Fruit fly (Drosophila melanogaster): ENCODE measurements around the gene CG13082.

CG13082 gene

DNA sequence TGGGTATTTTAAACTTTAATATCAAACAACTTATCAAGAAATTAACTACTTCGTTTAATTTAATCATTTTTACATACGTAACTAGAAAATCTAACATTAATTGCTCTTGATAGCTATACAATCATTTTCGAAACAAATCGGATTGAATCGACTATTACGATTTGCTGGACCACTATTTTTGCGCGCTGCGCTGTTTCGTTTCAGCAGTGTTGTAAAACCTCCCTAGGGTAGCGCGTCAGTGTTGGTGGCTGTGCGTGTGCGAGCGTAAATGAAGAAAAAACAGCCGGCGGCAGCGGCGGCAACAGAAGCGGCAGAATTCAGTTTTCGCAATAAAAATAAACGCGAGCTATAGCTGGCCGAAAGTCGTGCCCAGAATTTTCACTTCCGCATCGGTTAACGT lies 5.0 kb upstream of the CG13082 start, which contains the start of gene CG33116 (continued):
- TF ChIP-seq CG15514 (GFP tag; optimal IDR thresholded peaks at IDR 0.05) (peak; percentile 78), HmgZ (tag; optimal IDR thresholded peaks at IDR 0.05) (peak; percentile 89), dmrt11E (tag; optimal IDR thresholded peaks at IDR 0.05) (peak; percentile 81), Xbp1 (GFP tag; optimal IDR thresholded peaks at IDR 0.05) (peak; percentile 89), lilli (GFP tag; optimal IDR thresholded peaks at IDR 0.05) (peak; percentile 89), CG14441 (GFP tag; IDR thresholded peaks at IDR 0.05) (peak; percentile 71), bbx (GFP tag; IDR thresholded peaks at IDR 0.05; ENCODE audit: partially characterized antibody) (peak; percentile 58), pho (GFP tag; optimal IDR thresholded peaks at IDR 0.05) (peak; percentile 81), CG10543 (GFP tag; optimal IDR thresholded peaks at IDR 0.05) (peak; percentile 49), oc (tag; optimal IDR thresholded peaks at IDR 0.05) (peak; percentile 50), cad (GFP tag; optimal IDR thresholded peaks at IDR 0.05) (no peak), Hmx (GFP tag; optimal IDR thresholded peaks at IDR 0.05) (peak; percentile 54), Hr78 (GFP tag; optimal IDR thresholded peaks at IDR 0.05) (peak in 1 of 2 experiments; percentile 17), NFAT (GFP tag; IDR thresholded peaks at IDR 0.05) (peak; percentile 83), NfI (GFP tag; optimal IDR thresholded peaks at IDR 0.05) (peak; percentile 87), CG4282 (GFP tag; optimal IDR thresholded peaks at IDR 0.05) (peak; percentile 47), CG11456 (GFP tag; IDR thresholded peaks at IDR 0.05) (peak; percentile 85), CG6175 (GFP tag; IDR thresholded peaks at IDR 0.05) (peak; percentile 62; the same call in 1 of the 3 replicates), chinmo (GFP tag; IDR thresholded peaks at IDR 0.05; ENCODE audit: partially characterized antibody) (0 out of 4 replicates have a peak, but pooled peaks have one; percentile 46), ERR (GFP tag; optimal IDR thresholded peaks at IDR 0.05) (peak; percentile 60), GATAe (GFP tag; conservative IDR thresholded peaks at IDR 0.05) (no peak), CG14050 (GFP tag; IDR thresholded peaks at IDR 0.05) (peak; percentile 51), nmo (GFP tag; optimal IDR thresholded peaks at IDR 0.05) (peak; percentile 83), CG2678 (tag; optimal IDR thresholded peaks at IDR 0.05) (peak; percentile 86), hbn (GFP tag; IDR thresholded peaks at IDR 0.05; ENCODE audit: partially characterized antibody) (peak; percentile 42; the same call in 1 of the 2 replicates), fru (optimal IDR thresholded peaks at IDR 0.05) (no peak), sens (GFP tag) (peak; percentile 97), CG3726 (GFP tag; IDR thresholded peaks at IDR 0.05) (0 out of 3 replicates have a peak, but pooled peaks have one; percentile 52), CG12659 (GFP tag; optimal IDR thresholded peaks at IDR 0.05) (peak; percentile 81), amos (GFP tag; IDR thresholded peaks at IDR 0.05; ENCODE audit: partially characterized antibody) (no peak; the same call in 1 of the 2 replicates), btn (GFP tag; optimal IDR thresholded peaks at IDR 0.05) (peak; percentile 59), CG6654 (GFP tag; optimal IDR thresholded peaks at IDR 0.05) (peak; percentile 50), Dp (GFP tag; optimal IDR thresholded peaks at IDR 0.05) (peak; percentile 47), ro (GFP tag; IDR thresholded peaks at IDR 0.05) (peak; percentile 40; the same call in 1 of the 2 replicates), Jarid2 (GFP tag; optimal IDR thresholded peaks at IDR 0.05) (peak; percentile 40), CG16815 (GFP tag; optimal IDR thresholded peaks at IDR 0.05) (peak; percentile 61), CG3995 (GFP tag; optimal IDR thresholded peaks at IDR 0.05) (peak; percentile 51), Antp (GFP tag; optimal IDR thresholded peaks at IDR 0.05) (peak; percentile 88), fu2 (GFP tag; optimal IDR thresholded peaks at IDR 0.05) (peak; percentile 88), CG13424 (tag; optimal IDR thresholded peaks at IDR 0.05) (peak; percentile 76), croc (GFP tag; conservative IDR thresholded peaks at IDR 0.05) (peak; percentile 46; the same call in 2 of the 3 replicates), hb (GFP tag; IDR thresholded peaks at IDR 0.05; ENCODE audit: partially characterized antibody) (no peak), CG17802 (tag; optimal IDR thresholded peaks at IDR 0.05) (peak; percentile 59), Doc2 (GFP tag; IDR thresholded peaks at IDR 0.05) (no peak), E2f1 (GFP tag; IDR thresholded peaks at IDR 0.05) (peak; percentile 72), Elba2 (GFP tag; optimal IDR thresholded peaks at IDR 0.05) (peak; percentile 12), lab (GFP tag; optimal IDR thresholded peaks at IDR 0.05) (peak; percentile 90), dan (GFP tag; IDR thresholded peaks at IDR 0.05) (no peak), CG1233 (GFP tag; optimal IDR thresholded peaks at IDR 0.05) (peak; percentile 80), CG2120 (GFP tag; optimal IDR thresholded peaks at IDR 0.05) (peak; percentile 91)
